Worm (Caenorhabditis elegans): ENCODE measurements around the gene Y37E11AL.2.

DNA sequence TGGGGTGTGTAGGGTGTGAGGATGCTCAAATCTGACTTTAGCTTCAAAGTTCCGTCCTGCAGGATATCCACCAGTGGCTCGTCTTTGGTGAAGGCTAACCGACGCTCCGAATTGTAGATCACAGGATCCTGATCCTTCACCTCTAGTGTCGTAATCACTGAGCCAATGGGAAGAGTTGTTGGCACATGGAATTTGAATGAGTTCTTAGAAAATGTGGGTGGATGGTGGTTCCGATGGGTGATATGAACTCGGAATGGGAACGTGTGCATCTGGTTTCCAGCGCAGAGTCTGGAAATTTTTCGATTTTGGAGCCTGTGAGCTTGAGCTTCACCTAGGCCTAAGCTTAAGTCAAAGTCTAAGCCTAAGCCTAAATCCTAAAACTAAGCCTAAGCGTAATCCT, 31.8 kb upstream of the Y37E11AL.2 start:
- no peak for TF ChIP-seq grh-1 (GFP tag; IDR thresholded peaks at IDR 0.05)
- TF ChIP-seq pqm-1 (tag; optimal IDR thresholded peaks at IDR 0.05) = no peak
- TF ChIP-seq lsy-2 (tag; optimal IDR thresholded peaks at IDR 0.05) = no peak
- no peak for TF ChIP-seq nhr-90 (tag; optimal IDR thresholded peaks at IDR 0.05; ENCODE audit: poor library complexity)
- TF ChIP-seq fos-1 (tag; optimal IDR thresholded peaks at IDR 0.05) = no peak
- TF ChIP-seq ama-1 (optimal IDR thresholded peaks at IDR 0.05) = no peak
- TF ChIP-seq snpc-4 (tag; optimal IDR thresholded peaks at IDR 0.05) = no peak
- no peak for TF ChIP-seq zip-4 (GFP tag; optimal IDR thresholded peaks at IDR 0.05)
